Worm (Caenorhabditis elegans): ENCODE measurements around the gene ZK637.4.

Gene ZK637.4

ce11 chrIII:8873990-8874668 lies 19.4 kb upstream of the ZK637.4 start:
- TF ChIP-seq unc-62 (GFP tag; optimal IDR thresholded peaks at IDR 0.05), result no peak

ce11 chrIII:8877002-8877401 lies 16.6 kb upstream of the ZK637.4 start, which contains the start of gene K01F9.2:
K01F9.2 (minus strand) TSS chrIII:8877128.
- TF ChIP-seq unc-62 (GFP tag; optimal IDR thresholded peaks at IDR 0.05), result no peak

ce11 chrIII:8878960-8879359 lies 14.6 kb upstream of the ZK637.4 start:
- no peak for TF ChIP-seq unc-62 (GFP tag; optimal IDR thresholded peaks at IDR 0.05)

ce11 chrIII:8882333-8882732 lies 11.2 kb upstream of the ZK637.4 start:
- TF ChIP-seq unc-62 (GFP tag; optimal IDR thresholded peaks at IDR 0.05), result no peak

- TF ChIP-seq unc-62 (GFP tag; optimal IDR thresholded peaks at IDR 0.05), result no peak
These were observed 8.4 kb upstream of the ZK637.4 start, which contains the start of gene svop-1 for ce11 chrIII:8885150-8885549. svop-1 (minus strand) TSS chrIII:8885488.

ce11 chrIII:8886309-8886708 lies 7.3 kb upstream of the ZK637.4 start:
- no peak for TF ChIP-seq unc-62 (GFP tag; optimal IDR thresholded peaks at IDR 0.05)

- TF ChIP-seq unc-62 (GFP tag; optimal IDR thresholded peaks at IDR 0.05), result no peak
These were observed 6.3 kb upstream of the ZK637.4 start, which contains the start of gene famh-136 for ce11 chrIII:8887184-8887801. famh-136 (plus strand) TSS chrIII:8887751.

- TF ChIP-seq unc-62 (GFP tag; optimal IDR thresholded peaks at IDR 0.05), result no peak
These were observed 4.6 kb upstream of the ZK637.4 start, which contains the start of gene ZK637.14 for ce11 chrIII:8888956-8889355. ZK637.14 (minus strand) TSS chrIII:8889156.

- no peak for TF ChIP-seq unc-62 (GFP tag; optimal IDR thresholded peaks at IDR 0.05)
These were observed 3.6 kb upstream of the ZK637.4 start, which contains the start of gene lnkn-1 for ce11 chrIII:8889931-8890330. lnkn-1 (plus strand) TSS chrIII:8890231.

ce11 chrIII:8894782-8895181 lies 1.2 kb downstream of the ZK637.4 start, which contains the start of gene asna-1:
asna-1 (plus strand) TSS chrIII:8895082.
- TF ChIP-seq unc-62 (GFP tag; optimal IDR thresholded peaks at IDR 0.05), result no peak

- no peak for TF ChIP-seq unc-62 (GFP tag; optimal IDR thresholded peaks at IDR 0.05)
These were observed 6.2 kb downstream of the ZK637.4 start for ce11 chrIII:8899767-8900166.

- TF ChIP-seq unc-62 (GFP tag; optimal IDR thresholded peaks at IDR 0.05), result no peak
These were observed 9.7 kb downstream of the ZK637.4 start for ce11 chrIII:8903263-8903662.

ce11 chrIII:8904044-8904443 lies 10.5 kb downstream of the ZK637.4 start, which contains the start of gene lin-9:
lin-9 (minus strand) TSS chrIII:8904131.
- no peak for TF ChIP-seq unc-62 (GFP tag; optimal IDR thresholded peaks at IDR 0.05)

- no peak for TF ChIP-seq unc-62 (GFP tag; optimal IDR thresholded peaks at IDR 0.05)
These were observed 11.5 kb downstream of the ZK637.4 start, which contains the start of gene unc-32 for ce11 chrIII:8904914-8905665. unc-32 (plus strand) TSS chrIII:8905615.

- no peak for TF ChIP-seq unc-62 (GFP tag; optimal IDR thresholded peaks at IDR 0.05)
These were observed 16.6 kb downstream of the ZK637.4 start for ce11 chrIII:8910139-8910538.

- no peak for TF ChIP-seq unc-62 (GFP tag; optimal IDR thresholded peaks at IDR 0.05)
These were observed 18.1 kb downstream of the ZK637.4 start, which contains the start of gene tpk-1 for ce11 chrIII:8911598-8912194. tpk-1 (plus strand) TSS chrIII:8912144.
